Comparison of ENCODE assay signal across 2 fruit fly cellular contexts in the genomic region with DNA sequence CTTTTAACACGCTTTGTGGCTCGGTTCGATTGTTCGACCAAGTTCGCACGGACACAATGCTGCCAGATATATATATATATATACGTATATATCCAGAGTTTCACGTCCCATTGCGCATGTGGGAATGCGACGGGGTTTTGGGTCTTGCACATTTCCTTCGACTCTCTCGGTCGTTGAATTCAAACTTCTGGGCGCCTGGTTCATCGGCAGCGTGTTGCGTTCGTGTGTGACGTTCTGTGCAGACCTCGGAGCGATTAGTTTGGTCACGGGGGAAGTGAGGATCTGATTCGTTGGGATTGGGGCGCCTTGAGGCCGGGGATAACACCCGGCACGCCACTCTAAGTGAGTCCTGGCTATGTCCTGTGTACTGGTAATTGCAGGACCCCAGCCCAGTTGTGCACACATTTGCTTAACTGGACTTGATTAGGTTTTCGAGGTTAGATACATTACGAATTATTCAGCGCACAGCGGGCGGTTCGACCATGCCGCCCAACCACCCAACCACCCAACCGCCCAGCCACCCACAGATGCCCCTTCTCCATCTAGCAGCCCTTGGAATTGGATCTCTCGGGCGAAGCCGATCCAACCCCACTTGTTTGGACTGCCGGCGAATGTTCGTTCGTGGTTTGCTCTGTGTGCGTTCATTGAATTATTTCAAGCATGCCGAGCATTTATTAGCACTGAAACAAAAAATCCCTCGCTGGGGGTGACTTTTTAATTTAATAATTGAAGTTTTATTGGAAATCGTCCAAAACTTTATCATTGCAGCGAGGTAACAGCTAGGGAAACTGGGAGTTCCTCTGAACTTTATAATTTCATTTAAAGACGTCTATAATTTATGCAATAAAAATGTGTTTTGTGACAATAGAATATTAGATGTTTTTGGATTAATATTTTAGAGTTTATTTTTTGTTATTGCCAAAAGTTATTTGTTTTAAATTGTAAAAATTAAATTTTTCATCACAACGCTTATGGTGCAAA.
A peak's percentile ranks its signal among the peaks of the same experiment; 100 is the strongest.
TF ChIP-seq lines count a peak whose summit lies in the region.

No protein-coding gene starts in this region.

TF ChIP-seq in whole organism, embryonic, 481 proteins besides CTCF, POLR2A, EP300 and RAD21 (continued from another document and continues in another):
- TF ChIP-seq CG1647 (GFP tag; optimal IDR thresholded peaks at IDR 0.05; lab: Kevin White, UChicago): no peak
- TF ChIP-seq CG17361 (GFP tag; IDR thresholded peaks at IDR 0.05; lab: Robert Waterston, UW): peak; percentile 61; the same call in 2 of the 3 replicates
- TF ChIP-seq unc-4 (GFP tag; IDR thresholded peaks at IDR 0.05; lab: Robert Waterston, UW; ENCODE audit: partially characterized antibody): no peak
- TF ChIP-seq abd-A (tag; optimal IDR thresholded peaks at IDR 0.05; lab: Kevin White, UChicago): peak; percentile 97
- TF ChIP-seq sd (tag; optimal IDR thresholded peaks at IDR 0.05; lab: Kevin White, UChicago): peak; percentile 71
- TF ChIP-seq CG7372 (GFP tag; IDR thresholded peaks at IDR 0.05; lab: Robert Waterston, UW): no peak
- TF ChIP-seq CG12659 (GFP tag; optimal IDR thresholded peaks at IDR 0.05; lab: Kevin White, UChicago): peak; percentile 27
- TF ChIP-seq CG15011 (GFP tag; optimal IDR thresholded peaks at IDR 0.05; lab: Kevin White, UChicago): no peak
- TF ChIP-seq CG5180 (GFP tag; optimal IDR thresholded peaks at IDR 0.05; lab: Kevin White, UChicago): peak; percentile 94
- no peak for TF ChIP-seq lbe (GFP tag; optimal IDR thresholded peaks at IDR 0.05; lab: Kevin White, UChicago)
- TF ChIP-seq Adf1 (GFP tag; IDR thresholded peaks at IDR 0.05; lab: Robert Waterston, UW): no peak
- TF ChIP-seq CG31388 (GFP tag; optimal IDR thresholded peaks at IDR 0.05; lab: Kevin White, UChicago): no peak
- TF ChIP-seq CG1603 (tag; optimal IDR thresholded peaks at IDR 0.05; lab: Kevin White, UChicago): no peak
- no peak for TF ChIP-seq zfh1 (GFP tag; IDR thresholded peaks at IDR 0.05; lab: Robert Waterston, UW)
- no peak for TF ChIP-seq NK7.1 (GFP tag; optimal IDR thresholded peaks at IDR 0.05; lab: Kevin White, UChicago)
- TF ChIP-seq Vsx1 (GFP tag; optimal IDR thresholded peaks at IDR 0.05; lab: Kevin White, UChicago): no peak
- TF ChIP-seq Hsf (GFP tag; optimal IDR thresholded peaks at IDR 0.05; lab: Kevin White, UChicago): peak; percentile 44
- 0 out of 3 replicates have a peak, but pooled peaks have one; percentile 17 for TF ChIP-seq ci (GFP tag; IDR thresholded peaks at IDR 0.05; lab: Robert Waterston, UW)
- no peak for TF ChIP-seq CG2889 (GFP tag; IDR thresholded peaks at IDR 0.05; lab: Robert Waterston, UW)
- TF ChIP-seq chm (GFP tag; IDR thresholded peaks at IDR 0.05; lab: Robert Waterston, UW): no peak
- no peak for TF ChIP-seq ems (GFP tag; optimal IDR thresholded peaks at IDR 0.05; lab: Kevin White, UChicago)
- peak; percentile 7 for TF ChIP-seq Hr3 (GFP tag; optimal IDR thresholded peaks at IDR 0.05; lab: Kevin White, UChicago)
- no peak for TF ChIP-seq CG30431 (GFP tag; optimal IDR thresholded peaks at IDR 0.05; lab: Kevin White, UChicago)
- no peak for TF ChIP-seq tna (GFP tag; IDR thresholded peaks at IDR 0.05; lab: Robert Waterston, UW; ENCODE audit: partially characterized antibody)
- TF ChIP-seq en (GFP tag; optimal IDR thresholded peaks at IDR 0.05; lab: Kevin White, UChicago): no peak
- peak; percentile 16 for TF ChIP-seq bab2 (GFP tag; optimal IDR thresholded peaks at IDR 0.05; lab: Kevin White, UChicago)
- TF ChIP-seq CG11504 (tag; optimal IDR thresholded peaks at IDR 0.05; lab: Kevin White, UChicago): peak; percentile 68
- TF ChIP-seq HLH54F (GFP tag; optimal IDR thresholded peaks at IDR 0.05; lab: Kevin White, UChicago): peak; percentile 21
- no peak for TF ChIP-seq CG9609 (GFP tag; optimal IDR thresholded peaks at IDR 0.05; lab: Kevin White, UChicago)
- no peak for TF ChIP-seq insv (GFP tag; optimal IDR thresholded peaks at IDR 0.05; lab: Kevin White, UChicago)
- no peak for TF ChIP-seq CG4820 (GFP tag; optimal IDR thresholded peaks at IDR 0.05; lab: Kevin White, UChicago)
- peak; percentile 49 for TF ChIP-seq ewg (GFP tag; optimal IDR thresholded peaks at IDR 0.05; lab: Kevin White, UChicago)
- TF ChIP-seq CG8290 (GFP tag; optimal IDR thresholded peaks at IDR 0.05; lab: Kevin White, UChicago): no peak
- no peak for TF ChIP-seq CG8290 (tag; optimal IDR thresholded peaks at IDR 0.05; lab: Kevin White, UChicago)
- no peak for TF ChIP-seq pfk (GFP tag; optimal IDR thresholded peaks at IDR 0.05; lab: Kevin White, UChicago)
- TF ChIP-seq CG16779 (GFP tag; IDR thresholded peaks at IDR 0.05; lab: Robert Waterston, UW): no peak
- TF ChIP-seq HLHmδ (GFP tag; optimal IDR thresholded peaks at IDR 0.05; lab: Kevin White, UChicago): no peak
- TF ChIP-seq CG17328 (GFP tag; IDR thresholded peaks at IDR 0.05; lab: Robert Waterston, UW): no peak
- TF ChIP-seq CG17568 (GFP tag; optimal IDR thresholded peaks at IDR 0.05; lab: Kevin White, UChicago): no peak
- no peak for TF ChIP-seq MBD-R2 (GFP tag; IDR thresholded peaks at IDR 0.05; lab: Robert Waterston, UW)
- TF ChIP-seq zfh2 (GFP tag; optimal IDR thresholded peaks at IDR 0.05; lab: Kevin White, UChicago): no peak
- no peak for TF ChIP-seq CG2199 (GFP tag; IDR thresholded peaks at IDR 0.05; lab: Robert Waterston, UW)
- TF ChIP-seq CG6765 (GFP tag; optimal IDR thresholded peaks at IDR 0.05; lab: Kevin White, UChicago): no peak
- TF ChIP-seq CG6254 (GFP tag; optimal IDR thresholded peaks at IDR 0.05; lab: Kevin White, UChicago): no peak
- no peak for TF ChIP-seq Rfx (GFP tag; IDR thresholded peaks at IDR 0.05; lab: Robert Waterston, UW)
- TF ChIP-seq usp (GFP tag; optimal IDR thresholded peaks at IDR 0.05; lab: Kevin White, UChicago): no peak
- no peak for TF ChIP-seq Fer3 (tag; optimal IDR thresholded peaks at IDR 0.05; lab: Kevin White, UChicago)
- TF ChIP-seq fd102C (GFP tag; optimal IDR thresholded peaks at IDR 0.05; lab: Kevin White, UChicago): no peak
- TF ChIP-seq CG9817 (tag; optimal IDR thresholded peaks at IDR 0.05; lab: Kevin White, UChicago): no peak
- TF ChIP-seq Hr39 (optimal IDR thresholded peaks at IDR 0.05; lab: Kevin White, UChicago): no peak
- TF ChIP-seq CG9876 (GFP tag; optimal IDR thresholded peaks at IDR 0.05; lab: Kevin White, UChicago): no peak
- TF ChIP-seq CG10462 (GFP tag; optimal IDR thresholded peaks at IDR 0.05; lab: Kevin White, UChicago): no peak
- no peak for TF ChIP-seq CG12104 (GFP tag; optimal IDR thresholded peaks at IDR 0.05; lab: Kevin White, UChicago)
- TF ChIP-seq kay (GFP tag; optimal IDR thresholded peaks at IDR 0.05; lab: Kevin White, UChicago): no peak
- TF ChIP-seq HLH4C (GFP tag; IDR thresholded peaks at IDR 0.05; lab: Robert Waterston, UW; ENCODE audit: partially characterized antibody): no peak
- TF ChIP-seq Hr51 (GFP tag; optimal IDR thresholded peaks at IDR 0.05; lab: Kevin White, UChicago): peak in 1 of 2 experiments; percentile 44
- TF ChIP-seq CG17359 (tag; optimal IDR thresholded peaks at IDR 0.05; lab: Kevin White, UChicago): no peak
- no peak for TF ChIP-seq wor (GFP tag; IDR thresholded peaks at IDR 0.05; lab: Robert Waterston, UW)
- TF ChIP-seq CG6272 (GFP tag; IDR thresholded peaks at IDR 0.05; lab: Robert Waterston, UW): no peak
- no peak for TF ChIP-seq gcm2 (GFP tag; optimal IDR thresholded peaks at IDR 0.05; lab: Kevin White, UChicago)
- TF ChIP-seq Med (GFP tag; lab: Kevin White, UChicago): peak; percentile 63
- TF ChIP-seq CG34224 (GFP tag; IDR thresholded peaks at IDR 0.05; lab: Robert Waterston, UW; ENCODE audit: partially characterized antibody): no peak

TF ChIP-seq in whole organism, prepupa, 60 proteins besides CTCF, POLR2A, EP300 and RAD21 (continued from another document):
- peak; percentile 23 for TF ChIP-seq pdm3 (GFP tag; optimal IDR thresholded peaks at IDR 0.05; lab: Kevin White, UChicago)
- TF ChIP-seq CG7368 (GFP tag; optimal IDR thresholded peaks at IDR 0.05; lab: Kevin White, UChicago): no peak
- TF ChIP-seq CG8319 (GFP tag; optimal IDR thresholded peaks at IDR 0.05; lab: Kevin White, UChicago): no peak
- TF ChIP-seq CG1621 (tag; optimal IDR thresholded peaks at IDR 0.05; lab: Kevin White, UChicago): no peak
- no peak for TF ChIP-seq eg (GFP tag; IDR thresholded peaks at IDR 0.05; lab: Robert Waterston, UW)
- TF ChIP-seq CG10631 (GFP tag; optimal IDR thresholded peaks at IDR 0.05; lab: Kevin White, UChicago): no peak
- TF ChIP-seq CG6276 (GFP tag; optimal IDR thresholded peaks at IDR 0.05; lab: Kevin White, UChicago): no peak
- TF ChIP-seq Hr38 (GFP tag; optimal IDR thresholded peaks at IDR 0.05; lab: Kevin White, UChicago): no peak
- TF ChIP-seq Lpt (GFP tag; optimal IDR thresholded peaks at IDR 0.05; lab: Kevin White, UChicago): no peak
- TF ChIP-seq fd59A (GFP tag; optimal IDR thresholded peaks at IDR 0.05; lab: Kevin White, UChicago): no peak
- no peak for TF ChIP-seq CG6808 (GFP tag; optimal IDR thresholded peaks at IDR 0.05; lab: Kevin White, UChicago)
- TF ChIP-seq esn (GFP tag; optimal IDR thresholded peaks at IDR 0.05; lab: Kevin White, UChicago): peak; percentile 15
- TF ChIP-seq Gug (GFP tag; IDR thresholded peaks at IDR 0.05; lab: Robert Waterston, UW): no peak
- no peak for TF ChIP-seq CG9139 (GFP tag; optimal IDR thresholded peaks at IDR 0.05; lab: Kevin White, UChicago)
- TF ChIP-seq CG6854 (GFP tag; optimal IDR thresholded peaks at IDR 0.05; lab: Kevin White, UChicago): no peak
- no peak for TF ChIP-seq Eip93F (GFP tag; optimal IDR thresholded peaks at IDR 0.05; lab: Kevin White, UChicago)
- no peak for TF ChIP-seq CG10669 (GFP tag; optimal IDR thresholded peaks at IDR 0.05; lab: Kevin White, UChicago)
- TF ChIP-seq CG32006 (GFP tag; optimal IDR thresholded peaks at IDR 0.05; lab: Kevin White, UChicago): peak; percentile 31
- TF ChIP-seq Ets96B (tag; optimal IDR thresholded peaks at IDR 0.05; lab: Kevin White, UChicago): no peak
- peak; percentile 20 for TF ChIP-seq OdsH (GFP tag; optimal IDR thresholded peaks at IDR 0.05; lab: Kevin White, UChicago)
- TF ChIP-seq Sox15 (GFP tag; optimal IDR thresholded peaks at IDR 0.05; lab: Kevin White, UChicago): no peak
- TF ChIP-seq CG15336 (GFP tag; IDR thresholded peaks at IDR 0.05; lab: Robert Waterston, UW): no peak
- no peak for TF ChIP-seq CG6792 (GFP tag; optimal IDR thresholded peaks at IDR 0.05; lab: Kevin White, UChicago)
- no peak for TF ChIP-seq Blimp-1 (GFP tag; optimal IDR thresholded peaks at IDR 0.05; lab: Kevin White, UChicago)
- no peak for TF ChIP-seq CG11762 (GFP tag; optimal IDR thresholded peaks at IDR 0.05; lab: Kevin White, UChicago; ENCODE audit: insufficient read depth)
- no peak for TF ChIP-seq CG16779 (tag; optimal IDR thresholded peaks at IDR 0.05; lab: Kevin White, UChicago)
- TF ChIP-seq net (GFP tag; optimal IDR thresholded peaks at IDR 0.05; lab: Kevin White, UChicago): no peak
- TF ChIP-seq fkh (GFP tag; optimal IDR thresholded peaks at IDR 0.05; lab: Kevin White, UChicago): no peak
- peak; percentile 58 for TF ChIP-seq svp (GFP tag; lab: Kevin White, UChicago)
- no peak for TF ChIP-seq CG11294 (GFP tag; IDR thresholded peaks at IDR 0.05; lab: Robert Waterston, UW)
- TF ChIP-seq cyc (GFP tag; optimal IDR thresholded peaks at IDR 0.05; lab: Kevin White, UChicago): peak; percentile 11
